Worm (Caenorhabditis elegans): ENCODE results near the gene Y72A10A.1.
A peak's percentile ranks its signal among the peaks of the same experiment; 100 is the strongest.

Gene Y72A10A.1

DNA sequence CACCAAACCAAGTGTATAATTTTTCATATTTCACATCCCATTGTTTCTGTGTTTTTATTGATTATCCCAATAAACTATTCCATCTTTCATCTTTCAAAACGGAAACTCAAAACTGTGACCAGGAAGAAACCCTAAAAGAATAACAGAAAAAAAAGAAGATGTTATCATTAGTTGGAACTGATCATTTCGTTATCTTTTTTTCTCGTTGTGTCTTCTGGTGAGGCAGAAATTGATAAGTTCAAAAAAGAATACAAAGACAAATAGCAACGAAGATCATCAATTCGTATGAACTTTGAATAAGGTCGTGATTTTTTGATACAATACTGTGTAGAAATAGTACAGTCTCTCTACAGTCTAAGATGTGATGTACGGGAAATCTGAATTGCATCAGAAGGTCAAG is 56.4 kb downstream of the Y72A10A.1 start:
- peak; percentile 28 for TF ChIP-seq elt-2 (tag; optimal IDR thresholded peaks at IDR 0.05)
- no peak for TF ChIP-seq odd-2 (tag; optimal IDR thresholded peaks at IDR 0.05)

Measured in whole organism, late embryonic.